Fruit fly (Drosophila melanogaster) whole organism, prepupa: ENCODE measurements around the gene mRpS24.

Source experiments
- Blimp-1 ChIP-seq: fragments of 200-800 bp; sonication (Bioruptor generic); optimal IDR thresholded peaks from 3 replicates; lab custom pipeline; 2017; ENCODE audit warnings: missing biosample characterization, missing genetic modification characterization, mild to moderate bottlenecking, moderate library complexity, missing genetic modification reagents
- CG10669 ChIP-seq: fragments of 200-800 bp; sonication (Bioruptor generic); optimal IDR thresholded peaks from 3 replicates; lab custom pipeline; 2018; ENCODE audit warnings: missing biosample characterization, mild to moderate bottlenecking, missing genetic modification characterization, moderate library complexity
- CG11294 ChIP-seq: fragments of 200-800 bp; sonication (Bioruptor generic); IDR thresholded peaks from 2 replicates; pipeline ENCODE4 v1.3.6; 2022; ENCODE audit warnings: missing biosample characterization, missing genetic modification characterization
- CG11762 ChIP-seq: fragments of 200-800 bp; sonication (Bioruptor generic); optimal IDR thresholded peaks from 3 replicates; lab custom pipeline; 2016; ENCODE audit warnings: missing biosample characterization, missing genetic modification characterization; ENCODE audit not compliant: insufficient read depth
- CG11902 ChIP-seq: fragments of 200-800 bp; sonication (Bioruptor generic); optimal IDR thresholded peaks from 3 replicates; lab custom pipeline; 2016; ENCODE audit warnings: missing biosample characterization, missing genetic modification characterization
- CG15336 ChIP-seq: fragments of 200-800 bp; sonication (Bioruptor generic); IDR thresholded peaks from 2 replicates; pipeline ENCODE4 v1.3.6; 2022; ENCODE audit warnings: missing biosample characterization, missing genetic modification characterization
- CG16779 ChIP-seq: fragments of 200-800 bp; sonication (Bioruptor generic); optimal IDR thresholded peaks from 3 replicates; lab custom pipeline; 2017; ENCODE audit warnings: missing biosample characterization, mild to moderate bottlenecking, missing genetic modification characterization
- CG31627 ChIP-seq: fragments of 200-800 bp; sonication (Bioruptor generic); optimal IDR thresholded peaks from 3 replicates; lab custom pipeline; 2016; ENCODE audit warnings: missing biosample characterization, missing genetic modification characterization
- CG32006 ChIP-seq: fragments of 200-800 bp; sonication (Bioruptor generic); optimal IDR thresholded peaks from 3 replicates; lab custom pipeline; 2017; ENCODE audit warnings: missing biosample characterization, mild to moderate bottlenecking, missing genetic modification characterization
- CG34406 ChIP-seq: fragments of 200-800 bp; sonication (Bioruptor generic); optimal IDR thresholded peaks from 3 replicates; lab custom pipeline; 2016; ENCODE audit warnings: missing biosample characterization, missing genetic modification characterization
- CG4318 ChIP-seq: fragments of 200-800 bp; sonication (Bioruptor generic); optimal IDR thresholded peaks from 3 replicates; lab custom pipeline; 2017; ENCODE audit warnings: missing biosample characterization, mild to moderate bottlenecking, missing genetic modification characterization
- CG6163 ChIP-seq: fragments of 200-800 bp; sonication (Bioruptor generic); IDR thresholded peaks from 3 replicates; pipeline ENCODE4 v1.3.6; 2022; ENCODE audit warnings: missing biosample characterization, missing genetic modification characterization
- CG6276 ChIP-seq: fragments of 200-800 bp; sonication (Bioruptor generic); optimal IDR thresholded peaks from 2 replicates; lab custom pipeline; 2017; ENCODE audit warnings: missing biosample characterization, mild to moderate bottlenecking, missing genetic modification characterization
- CG6792 ChIP-seq: fragments of 200-800 bp; sonication (Bioruptor generic); optimal IDR thresholded peaks from 3 replicates; lab custom pipeline; 2016; ENCODE audit warnings: missing biosample characterization, missing genetic modification characterization
- CG6808 ChIP-seq: fragments of 200-800 bp; sonication (Bioruptor generic); optimal IDR thresholded peaks from 3 replicates; lab custom pipeline; 2017; ENCODE audit warnings: missing biosample characterization, missing genetic modification characterization, mild to moderate bottlenecking, moderate library complexity, missing genetic modification reagents
- CG6854 ChIP-seq: fragments of 200-800 bp; sonication (Bioruptor generic); optimal IDR thresholded peaks from 2 replicates; lab custom pipeline; 2017; ENCODE audit warnings: missing biosample characterization, mild to moderate bottlenecking, missing genetic modification characterization
- CG7368 ChIP-seq: fragments of 200-800 bp; sonication (Bioruptor generic); optimal IDR thresholded peaks from 3 replicates; lab custom pipeline; 2016; ENCODE audit warnings: missing biosample characterization, missing genetic modification characterization
- CG8119 ChIP-seq: fragments of 200-800 bp; sonication (Bioruptor generic); IDR thresholded peaks from 3 replicates; pipeline ENCODE4 v1.3.6; 2022; ENCODE audit warnings: missing biosample characterization, missing genetic modification characterization
- CG8319 ChIP-seq: fragments of 200-800 bp; sonication (Bioruptor generic); optimal IDR thresholded peaks from 3 replicates; lab custom pipeline; 2016; ENCODE audit warnings: missing biosample characterization, missing genetic modification characterization
- CG8632 ChIP-seq: fragments of 200-800 bp; sonication (Bioruptor generic); optimal IDR thresholded peaks from 3 replicates; lab custom pipeline; 2016; ENCODE audit warnings: missing biosample characterization, missing genetic modification characterization
- CG9139 ChIP-seq: fragments of 200-800 bp; sonication (Bioruptor generic); optimal IDR thresholded peaks from 3 replicates; lab custom pipeline; 2017; ENCODE audit warnings: missing biosample characterization, mild to moderate bottlenecking, missing genetic modification characterization
- Eip75B ChIP-seq: fragments of 200-800 bp; sonication (Bioruptor generic); optimal IDR thresholded peaks from 3 replicates; lab custom pipeline; 2016; ENCODE audit warnings: missing biosample characterization, missing genetic modification characterization
- Eip78C ChIP-seq: fragments of 200-800 bp; sonication (Bioruptor generic); peaks from one replicate; lab custom pipeline; 2016; ENCODE audit warnings: missing biosample characterization, missing genetic modification characterization
- Eip93F ChIP-seq: fragments of 200-800 bp; sonication (Bioruptor generic); optimal IDR thresholded peaks from 2 replicates; lab custom pipeline; 2016; ENCODE audit warnings: missing biosample characterization, mild to moderate bottlenecking, missing genetic modification characterization
- Ets21C ChIP-seq: fragments of 200-800 bp; sonication (Bioruptor generic); optimal IDR thresholded peaks from 3 replicates; lab custom pipeline; 2016; ENCODE audit warnings: missing biosample characterization, missing genetic modification characterization
- Ets96B ChIP-seq: fragments of 200-800 bp; optimal IDR thresholded peaks from 2 replicates; lab custom pipeline; 2019; ENCODE audit warnings: missing biosample characterization, mild to moderate bottlenecking, missing genetic modification characterization, moderate library complexity
- Gug ChIP-seq: fragments of 200-800 bp; sonication (Bioruptor generic); IDR thresholded peaks from 2 replicates; pipeline ENCODE4 v1.3.6; 2022; ENCODE audit warnings: missing biosample characterization, missing genetic modification characterization
- Hr38 ChIP-seq: sonication (Bioruptor generic); optimal IDR thresholded peaks from 2 replicates; lab custom pipeline; 2016; ENCODE audit warnings: missing biosample characterization, missing genetic modification characterization
- Hr39 ChIP-seq: fragments of 200-800 bp; sonication (Bioruptor generic); optimal IDR thresholded peaks from 2 replicates; lab custom pipeline; 2016; ENCODE audit warnings: missing biosample characterization, missing genetic modification characterization
- Hr4 ChIP-seq: fragments of 200-800 bp; sonication (Bioruptor generic); optimal IDR thresholded peaks from 3 replicates; lab custom pipeline; 2016; ENCODE audit warnings: missing biosample characterization, missing genetic modification characterization
- Lpt ChIP-seq: fragments of 200-800 bp; sonication (Bioruptor generic); optimal IDR thresholded peaks from 3 replicates; lab custom pipeline; 2016; ENCODE audit warnings: missing biosample characterization, missing genetic modification characterization
- Met ChIP-seq: fragments of 200-800 bp; sonication (Bioruptor generic); optimal IDR thresholded peaks from 3 replicates; lab custom pipeline; 2016; ENCODE audit warnings: missing biosample characterization, missing genetic modification characterization
- OdsH ChIP-seq: fragments of 200-800 bp; sonication (Bioruptor generic); optimal IDR thresholded peaks from 3 replicates; lab custom pipeline; 2016; ENCODE audit warnings: missing biosample characterization, missing genetic modification characterization
- Sox14 ChIP-seq: fragments of 200-800 bp; sonication (Bioruptor generic); optimal IDR thresholded peaks from 3 replicates; lab custom pipeline; 2016; ENCODE audit warnings: missing biosample characterization, missing genetic modification characterization
- Sox15 ChIP-seq: fragments of 200-800 bp; sonication (Bioruptor generic); optimal IDR thresholded peaks from 3 replicates; lab custom pipeline; 2016; ENCODE audit warnings: missing biosample characterization, missing genetic modification characterization
- achi ChIP-seq: fragments of 200-800 bp; sonication (Bioruptor generic); optimal IDR thresholded peaks from 3 replicates; lab custom pipeline; 2016; ENCODE audit warnings: missing biosample characterization, missing genetic modification characterization
- cyc ChIP-seq: fragments of 200-800 bp; sonication (Bioruptor generic); optimal IDR thresholded peaks from 3 replicates; lab custom pipeline; 2016; ENCODE audit warnings: missing biosample characterization, missing genetic modification characterization
- dac ChIP-seq: fragments of 200-800 bp; sonication (Bioruptor generic); optimal IDR thresholded peaks from 2 replicates; lab custom pipeline; 2017; ENCODE audit warnings: missing biosample characterization, mild to moderate bottlenecking, missing genetic modification characterization
- dsx ChIP-seq: fragments of 200-800 bp; optimal IDR thresholded peaks from 3 replicates; lab custom pipeline; 2019; ENCODE audit warnings: missing biosample characterization, mild to moderate bottlenecking, missing genetic modification characterization, moderate library complexity; ENCODE audit not compliant: poor library complexity, severe bottlenecking
- eg ChIP-seq: fragments of 200-800 bp; sonication (Bioruptor generic); IDR thresholded peaks from 3 replicates; pipeline ENCODE4 v1.3.6; 2022; ENCODE audit warnings: missing biosample characterization, missing genetic modification characterization
- esn ChIP-seq: fragments of 200-800 bp; sonication (Bioruptor generic); optimal IDR thresholded peaks from 2 replicates; lab custom pipeline; 2016; ENCODE audit warnings: missing biosample characterization, mild to moderate bottlenecking, missing genetic modification characterization, moderate library complexity
- fd59A ChIP-seq: fragments of 200-800 bp; sonication (Bioruptor generic); optimal IDR thresholded peaks from 2 replicates; lab custom pipeline; 2017; ENCODE audit warnings: missing biosample characterization, mild to moderate bottlenecking, missing genetic modification characterization, missing genetic modification reagents
- fkh ChIP-seq: fragments of 200-800 bp; sonication (Bioruptor generic); optimal IDR thresholded peaks from 3 replicates; lab custom pipeline; 2017; ENCODE audit warnings: missing biosample characterization, mild to moderate bottlenecking, missing genetic modification characterization, moderate library complexity
- net ChIP-seq: fragments of 200-800 bp; sonication (Bioruptor generic); optimal IDR thresholded peaks from 3 replicates; lab custom pipeline; 2016; ENCODE audit warnings: missing biosample characterization, missing genetic modification characterization
- pdm3 ChIP-seq: fragments of 200-800 bp; sonication (Bioruptor generic); optimal IDR thresholded peaks from 3 replicates; lab custom pipeline; 2016; ENCODE audit warnings: missing biosample characterization, missing genetic modification characterization
- spab ChIP-seq: fragments of 200-800 bp; sonication (Bioruptor generic); optimal IDR thresholded peaks from 2 replicates; lab custom pipeline; 2017; ENCODE audit warnings: missing biosample characterization, mild to moderate bottlenecking, missing genetic modification characterization, missing genetic modification reagents
- svp ChIP-seq: fragments of 200-800 bp; sonication (Bioruptor generic); peaks from one replicate; lab custom pipeline; 2016; ENCODE audit warnings: missing biosample characterization, missing genetic modification characterization

Gene mRpS24

dm6 chr3R:24193373-24193879 lies 30.1 kb upstream of the mRpS24 start, which contains the start of the genes SMC6 and CG6204 (continued):
- TF ChIP-seq CG6163 (GFP tag; lab: Robert Waterston, UW) (peak; percentile 96), dac (GFP tag; lab: Kevin White, UChicago) (peak; percentile 76), CG11762 (peak; percentile 97), CG6854 (GFP tag; lab: Kevin White, UChicago) (peak; percentile 83), esn (peak; percentile 97), CG8319 (GFP tag; lab: Kevin White, UChicago) (peak; percentile 92), CG6792 (peak; percentile 95), CG10669 (GFP tag; lab: Kevin White, UChicago) (peak; percentile 95), Hr4 (GFP tag; lab: Kevin White, UChicago) (peak; percentile 97), Hr39 (GFP tag; lab: Kevin White, UChicago) (peak; percentile 96), eg (GFP tag; lab: Robert Waterston, UW) (peak; percentile 97), CG15336 (GFP tag; lab: Robert Waterston, UW) (peak; percentile 94), Lpt (GFP tag; lab: Kevin White, UChicago) (peak; percentile 93), CG8119 (peak; percentile 96), net (GFP tag; lab: Kevin White, UChicago) (peak; percentile 90), Sox15 (GFP tag; lab: Kevin White, UChicago) (peak; percentile 96), CG11294 (GFP tag; lab: Robert Waterston, UW) (peak; percentile 91), fkh (GFP tag; lab: Kevin White, UChicago) (peak; percentile 74), CG4318 (GFP tag; lab: Kevin White, UChicago) (peak; percentile 88), CG9139 (GFP tag; lab: Kevin White, UChicago) (peak; percentile 86), CG31627 (GFP tag; lab: Kevin White, UChicago) (peak; percentile 97), Eip75B (GFP tag; lab: Kevin White, UChicago) (peak; percentile 95), Ets96B (tag; lab: Kevin White, UChicago) (peak; percentile 96), CG11902 (GFP tag; lab: Kevin White, UChicago) (peak; percentile 96)

- TF ChIP-seq CG9139 (GFP tag; lab: Kevin White, UChicago), result no peak
- peak; percentile 35; the same call in 1 of the 3 replicates for TF ChIP-seq CG8119
- peak; percentile 40 for TF ChIP-seq CG8319 (GFP tag; lab: Kevin White, UChicago)
- no peak for TF ChIP-seq fkh (GFP tag; lab: Kevin White, UChicago)
- TF ChIP-seq OdsH (GFP tag; lab: Kevin White, UChicago), result peak; percentile 73
- peak; percentile 64 for TF ChIP-seq Sox15 (GFP tag; lab: Kevin White, UChicago)
- TF ChIP-seq Ets21C (GFP tag; lab: Kevin White, UChicago), result peak; percentile 67
- peak; percentile 80 for TF ChIP-seq CG31627 (GFP tag; lab: Kevin White, UChicago)
- TF ChIP-seq esn, result peak; percentile 81
- TF ChIP-seq spab, result no peak
- TF ChIP-seq CG32006, result peak; percentile 65
- TF ChIP-seq Met (GFP tag; lab: Kevin White, UChicago), result no peak
- peak; percentile 26 for TF ChIP-seq CG11762
- TF ChIP-seq Ets96B (tag; lab: Kevin White, UChicago), result no peak
- no peak for TF ChIP-seq svp (GFP tag; lab: Kevin White, UChicago)
- no peak for TF ChIP-seq CG6808
- TF ChIP-seq CG6276 (GFP tag; lab: Kevin White, UChicago), result no peak
- TF ChIP-seq pdm3 (GFP tag; lab: Kevin White, UChicago), result peak; percentile 74
- TF ChIP-seq dsx (GFP tag; lab: Kevin White, UChicago), result no peak
- TF ChIP-seq CG6163 (GFP tag; lab: Robert Waterston, UW), result peak; percentile 64
- peak; percentile 79 for TF ChIP-seq Sox14 (GFP tag; lab: Kevin White, UChicago)
- TF ChIP-seq Gug (GFP tag; lab: Robert Waterston, UW), result no peak
- peak; percentile 78 for TF ChIP-seq Eip78C
- peak; percentile 82 for TF ChIP-seq Hr39 (GFP tag; lab: Kevin White, UChicago)
- TF ChIP-seq CG8632 (GFP tag; lab: Kevin White, UChicago), result peak; percentile 22
- no peak for TF ChIP-seq achi (GFP tag; lab: Kevin White, UChicago)
- TF ChIP-seq Blimp-1 (GFP tag; lab: Kevin White, UChicago), result no peak
- peak; percentile 57; the same call in 2 of the 3 replicates for TF ChIP-seq eg (GFP tag; lab: Robert Waterston, UW)
- TF ChIP-seq Eip93F (GFP tag; lab: Kevin White, UChicago), result no peak
- peak; percentile 48 for TF ChIP-seq net (GFP tag; lab: Kevin White, UChicago)
- TF ChIP-seq CG7368 (GFP tag; lab: Kevin White, UChicago), result no peak
- TF ChIP-seq dac (GFP tag; lab: Kevin White, UChicago), result peak; percentile 14
- TF ChIP-seq CG16779, result no peak
- TF ChIP-seq Hr38 (GFP tag; lab: Kevin White, UChicago), result no peak
- no peak for TF ChIP-seq fd59A (GFP tag; lab: Kevin White, UChicago)
- TF ChIP-seq cyc (GFP tag; lab: Kevin White, UChicago), result peak; percentile 57
- TF ChIP-seq CG34406, result peak; percentile 63
- TF ChIP-seq CG10669 (GFP tag; lab: Kevin White, UChicago), result no peak
Measured at dm6 chr3R:24188619-24189018, 25.3 kb upstream of the mRpS24 start, which contains the start of gene CG5515. Gene CG5515 (minus strand): TSS chr3R:24188896.
